Fruit fly (Drosophila melanogaster) whole organism, prepupa: Measurements from ENCODE around the gene sra.

Source experiments
- CG10631 ChIP-seq: fragments of 200-800 bp; sonication (Bioruptor generic); optimal IDR thresholded peaks from 2 replicates; lab custom pipeline; 2016; ENCODE audit warnings: missing biosample characterization, missing genetic modification characterization
- CG10669 ChIP-seq: fragments of 200-800 bp; sonication (Bioruptor generic); optimal IDR thresholded peaks from 3 replicates; lab custom pipeline; 2018; ENCODE audit warnings: missing biosample characterization, mild to moderate bottlenecking, missing genetic modification characterization, moderate library complexity
- CG16779 ChIP-seq: fragments of 200-800 bp; sonication (Bioruptor generic); optimal IDR thresholded peaks from 3 replicates; lab custom pipeline; 2017; ENCODE audit warnings: missing biosample characterization, mild to moderate bottlenecking, missing genetic modification characterization
- CG31627 ChIP-seq: fragments of 200-800 bp; sonication (Bioruptor generic); optimal IDR thresholded peaks from 3 replicates; lab custom pipeline; 2016; ENCODE audit warnings: missing biosample characterization, missing genetic modification characterization
- CG6276 ChIP-seq: fragments of 200-800 bp; sonication (Bioruptor generic); optimal IDR thresholded peaks from 2 replicates; lab custom pipeline; 2017; ENCODE audit warnings: missing biosample characterization, mild to moderate bottlenecking, missing genetic modification characterization
- CG6792 ChIP-seq: fragments of 200-800 bp; sonication (Bioruptor generic); optimal IDR thresholded peaks from 3 replicates; lab custom pipeline; 2016; ENCODE audit warnings: missing biosample characterization, missing genetic modification characterization
- CG6854 ChIP-seq: fragments of 200-800 bp; sonication (Bioruptor generic); optimal IDR thresholded peaks from 2 replicates; lab custom pipeline; 2017; ENCODE audit warnings: missing biosample characterization, mild to moderate bottlenecking, missing genetic modification characterization
- Eip78C ChIP-seq: fragments of 200-800 bp; sonication (Bioruptor generic); peaks from one replicate; lab custom pipeline; 2016; ENCODE audit warnings: missing biosample characterization, missing genetic modification characterization
- Hr39 ChIP-seq: fragments of 200-800 bp; sonication (Bioruptor generic); optimal IDR thresholded peaks from 2 replicates; lab custom pipeline; 2016; ENCODE audit warnings: missing biosample characterization, missing genetic modification characterization
- dac ChIP-seq: fragments of 200-800 bp; sonication (Bioruptor generic); optimal IDR thresholded peaks from 2 replicates; lab custom pipeline; 2017; ENCODE audit warnings: missing biosample characterization, mild to moderate bottlenecking, missing genetic modification characterization
- pdm3 ChIP-seq: fragments of 200-800 bp; sonication (Bioruptor generic); optimal IDR thresholded peaks from 3 replicates; lab custom pipeline; 2016; ENCODE audit warnings: missing biosample characterization, missing genetic modification characterization
- svp ChIP-seq: fragments of 200-800 bp; sonication (Bioruptor generic); peaks from one replicate; lab custom pipeline; 2016; ENCODE audit warnings: missing biosample characterization, missing genetic modification characterization

DNA sequence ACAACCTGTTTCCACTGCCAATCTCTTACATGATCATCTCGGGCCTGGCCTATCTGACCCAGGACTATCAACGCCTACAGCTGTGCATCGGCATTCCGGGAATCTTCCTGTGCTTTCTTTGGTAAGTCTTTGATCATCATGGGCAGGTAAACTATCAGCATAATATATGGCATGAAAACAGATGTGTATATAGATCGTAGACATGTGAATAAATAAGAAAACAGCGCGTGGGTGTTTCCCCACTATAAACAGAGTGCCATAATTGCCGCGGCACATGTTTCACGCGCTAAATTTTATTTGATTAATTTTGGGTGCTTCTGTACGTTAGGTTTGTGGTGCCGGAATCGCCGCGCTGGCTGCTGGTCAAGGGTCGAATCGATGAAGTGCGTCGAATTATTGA lies 18.7 kb upstream of the sra start:
- TF ChIP-seq CG6276 (GFP tag; lab: Kevin White, UChicago) = no peak
- no peak for TF ChIP-seq dac (GFP tag; lab: Kevin White, UChicago)
- TF ChIP-seq svp (GFP tag; lab: Kevin White, UChicago) = no peak
- no peak for TF ChIP-seq CG6854
- TF ChIP-seq Hr39 (GFP tag; lab: Kevin White, UChicago) = no peak
- no peak for TF ChIP-seq CG6792 (GFP tag; lab: Kevin White, UChicago)
- TF ChIP-seq Eip78C (GFP tag; lab: Kevin White, UChicago) = no peak
- TF ChIP-seq CG31627 = no peak
- TF ChIP-seq CG10669 (GFP tag; lab: Kevin White, UChicago) = no peak
- no peak for TF ChIP-seq CG16779 (tag; lab: Kevin White, UChicago)
- TF ChIP-seq pdm3 (GFP tag; lab: Kevin White, UChicago) = no peak
- no peak for TF ChIP-seq CG10631 (GFP tag; lab: Kevin White, UChicago)
